Fruit fly (Drosophila melanogaster) whole organism, embryonic: ENCODE results near the gene CG14237.

ENCODE experiments used
- Atf-2 ChIP-seq: fragments of 200-800 bp; sonication (Bioruptor generic); optimal IDR thresholded peaks from 2 replicates; lab custom pipeline; 2016; ENCODE audit warnings: missing biosample characterization, missing genetic modification characterization
- Bdp1 ChIP-seq: fragments of 200-800 bp; sonication (Bioruptor generic); optimal IDR thresholded peaks from 3 replicates; lab custom pipeline; 2016; ENCODE audit warnings: missing biosample characterization, missing genetic modification characterization
- CG12744 ChIP-seq: fragments of 200-800 bp; sonication (Bioruptor generic); optimal IDR thresholded peaks from 2 replicates; lab custom pipeline; 2016; ENCODE audit warnings: missing biosample characterization, missing genetic modification characterization
- CG1647 ChIP-seq: fragments of 200-800 bp; sonication (Bioruptor generic); optimal IDR thresholded peaks from 3 replicates; lab custom pipeline; 2016; ENCODE audit warnings: missing biosample characterization, missing genetic modification characterization
- CG16863 ChIP-seq: fragments of 200-800 bp; sonication (Bioruptor generic); optimal IDR thresholded peaks from 3 replicates; lab custom pipeline; 2016; ENCODE audit warnings: missing biosample characterization, missing genetic modification characterization
- CG18619 ChIP-seq: fragments of 200-800 bp; sonication (Bioruptor generic); optimal IDR thresholded peaks from 3 replicates; lab custom pipeline; 2017; ENCODE audit warnings: missing biosample characterization, mild to moderate bottlenecking, missing genetic modification characterization
- CG30020 ChIP-seq: fragments of 200-800 bp; optimal IDR thresholded peaks from 2 replicates; lab custom pipeline; 2019; ENCODE audit warnings: missing biosample characterization, mild to moderate bottlenecking, missing genetic modification characterization, moderate library complexity
- CG31365 ChIP-seq: fragments of 200-800 bp; sonication (Bioruptor generic); optimal IDR thresholded peaks from 2 replicates; lab custom pipeline; 2018; ENCODE audit warnings: missing biosample characterization, mild to moderate bottlenecking, missing genetic modification characterization
- CG34376 ChIP-seq: fragments of 200-800 bp; sonication (Bioruptor generic); optimal IDR thresholded peaks from 2 replicates; lab custom pipeline; 2018; ENCODE audit warnings: missing biosample characterization, mild to moderate bottlenecking, missing genetic modification characterization
- CG4404 ChIP-seq: fragments of 200-800 bp; sonication (Bioruptor generic); IDR thresholded peaks from 2 replicates; pipeline ENCODE4 v1.3.6; 2022; ENCODE audit warnings: missing biosample characterization, missing genetic modification characterization
- CG6654 ChIP-seq: fragments of 200-800 bp; sonication (Bioruptor generic); optimal IDR thresholded peaks from 2 replicates; lab custom pipeline; 2017; ENCODE audit warnings: missing biosample characterization, mild to moderate bottlenecking, missing genetic modification characterization
- CG8944 ChIP-seq: fragments of 200-800 bp; sonication (Bioruptor generic); optimal IDR thresholded peaks from 3 replicates; lab custom pipeline; 2016; ENCODE audit warnings: missing biosample characterization, missing genetic modification characterization
- CG9609 ChIP-seq: fragments of 200-800 bp; sonication (Bioruptor generic); optimal IDR thresholded peaks from 3 replicates; lab custom pipeline; 2016; ENCODE audit warnings: missing biosample characterization, missing genetic modification characterization
- CTCF ChIP-seq: fragments of 200-800 bp; sonication (Bioruptor generic); optimal IDR thresholded peaks from 2 replicates; lab custom pipeline; 2017; ENCODE audit warnings: missing biosample characterization, mild to moderate bottlenecking, missing genetic modification characterization, moderate library complexity
- Dbx ChIP-seq: fragments of 200-800 bp; sonication (Bioruptor generic); IDR thresholded peaks from 3 replicates; pipeline ENCODE4 v1.3.6; 2022; ENCODE audit warnings: missing biosample characterization, missing genetic modification characterization
- Dfd ChIP-seq, 2 experiments: fragments of >200 bp; optimal IDR thresholded peaks; 2 replicates each; lab custom pipeline; 2017; ENCODE audit warnings: missing biosample characterization in 2 of 2, missing genetic modification characterization in 2 of 2
- Drgx ChIP-seq: fragments of 200-800 bp; sonication (Bioruptor generic); IDR thresholded peaks from 2 replicates; pipeline ENCODE4 v1.3.6; 2022; ENCODE audit warnings: missing biosample characterization, missing genetic modification characterization
- Ets65A ChIP-seq: fragments of 200-800 bp; sonication (Bioruptor generic); peaks from one replicate; lab custom pipeline; 2016; ENCODE audit warnings: missing biosample characterization, missing genetic modification characterization
- Fer1 ChIP-seq: fragments of 200-800 bp; sonication (Bioruptor generic); optimal IDR thresholded peaks from 2 replicates; lab custom pipeline; 2017; ENCODE audit warnings: missing biosample characterization, mild to moderate bottlenecking, missing genetic modification characterization
- H2.0 ChIP-seq: fragments of 200-800 bp; sonication (Bioruptor generic); IDR thresholded peaks from 2 replicates; pipeline ENCODE4 v1.3.6; 2022; ENCODE audit warnings: missing biosample characterization, missing genetic modification characterization
- Hand ChIP-seq: fragments of 200-800 bp; sonication (Bioruptor generic); optimal IDR thresholded peaks from 2 replicates; lab custom pipeline; 2017; ENCODE audit warnings: mild to moderate bottlenecking, missing biosample characterization, missing genetic modification reagents, missing genetic modification characterization
- Hr39 ChIP-seq: fragments of >200 bp; optimal IDR thresholded peaks from 2 replicates; lab custom pipeline; 2017
- Lhr ChIP-seq: fragments of 200-800 bp; sonication (Bioruptor generic); optimal IDR thresholded peaks from 3 replicates; lab custom pipeline; 2017; ENCODE audit warnings: mild to moderate bottlenecking, missing biosample characterization, missing genetic modification reagents, missing genetic modification characterization
- Lim3 ChIP-seq: fragments of 200-800 bp; sonication (Bioruptor generic); IDR thresholded peaks from 2 replicates; pipeline ENCODE4 v1.3.6; 2022; ENCODE audit warnings: missing biosample characterization, missing genetic modification characterization
- NFAT ChIP-seq: fragments of 200-800 bp; sonication (Bioruptor generic); IDR thresholded peaks from 2 replicates; pipeline ENCODE4 v1.3.6; 2022; ENCODE audit warnings: missing biosample characterization, missing genetic modification characterization
- Pdp1 ChIP-seq, 2 experiments: fragments of 200-800 bp; sonication (Bioruptor generic); optimal IDR thresholded peaks; 3 replicates each; lab custom pipeline; 2016; ENCODE audit warnings: missing biosample characterization in 2 of 2, missing genetic modification characterization in 2 of 2, mild to moderate bottlenecking in 1 of 2, moderate library complexity in 1 of 2
- Rfx ChIP-seq: fragments of 200-800 bp; sonication (Bioruptor generic); IDR thresholded peaks from 2 replicates; pipeline ENCODE4 v1.3.6; 2022; ENCODE audit warnings: missing biosample characterization, missing genetic modification characterization
- Taf1 ChIP-seq: fragments of 200-800 bp; sonication (Bioruptor generic); IDR thresholded peaks from 2 replicates; pipeline ENCODE4 v1.3.6; 2022; ENCODE audit warnings: missing biosample characterization, missing genetic modification characterization
- ato ChIP-seq: fragments of 200-800 bp; sonication (Bioruptor generic); IDR thresholded peaks from 2 replicates; pipeline ENCODE4 v1.3.6; 2022; ENCODE audit warnings: missing biosample characterization, missing genetic modification characterization; ENCODE audit not compliant: partially characterized antibody
- exex ChIP-seq: fragments of 200-800 bp; sonication (Bioruptor generic); optimal IDR thresholded peaks from 4 replicates; lab custom pipeline; 2018; ENCODE audit warnings: missing biosample characterization, mild to moderate bottlenecking, missing genetic modification characterization, moderate library complexity
- gcm2 ChIP-seq: fragments of 200-800 bp; sonication (Bioruptor generic); optimal IDR thresholded peaks from 2 replicates; lab custom pipeline; 2016; ENCODE audit warnings: missing biosample characterization, missing genetic modification characterization
- hbn ChIP-seq: fragments of 200-800 bp; sonication (Bioruptor generic); IDR thresholded peaks from 2 replicates; pipeline ENCODE4 v1.3.6; 2022; ENCODE audit warnings: missing biosample characterization, missing genetic modification characterization; ENCODE audit not compliant: partially characterized antibody
- row ChIP-seq: fragments of 200-800 bp; sonication (Bioruptor generic); IDR thresholded peaks from 3 replicates; pipeline ENCODE4 v1.3.6; 2022; ENCODE audit warnings: missing biosample characterization, missing genetic modification characterization
- sens-2 ChIP-seq: fragments of 200-800 bp; sonication (Bioruptor generic); IDR thresholded peaks from 2 replicates; pipeline ENCODE4 v1.3.6; 2022; ENCODE audit warnings: missing biosample characterization, missing genetic modification characterization
- vvl ChIP-seq: fragments of 200-800 bp; sonication (Bioruptor generic); IDR thresholded peaks from 2 replicates; pipeline ENCODE4 v1.3.6; 2022; ENCODE audit warnings: missing biosample characterization, missing genetic modification characterization
- z ChIP-seq: fragments of 200-800 bp; sonication (Bioruptor generic); IDR thresholded peaks from 3 replicates; pipeline ENCODE4 v1.3.6; 2022; ENCODE audit warnings: missing biosample characterization, missing genetic modification characterization

Gene CG14237

dm6 chr3R:26425005-26425404 lies 31.7 kb upstream of the CG14237 start, which contains the start of gene CG6503:
CG6503 (minus strand) TSS chr3R:26425105.
- no peak for TF ChIP-seq sens-2 (GFP tag; lab: Robert Waterston, UW)
- TF ChIP-seq Pdp1 (GFP tag; optimal IDR thresholded peaks at IDR 0.05; lab: Kevin White, UChicago): peak in 1 of 2 experiments; percentile 26
- no peak for TF ChIP-seq row (GFP tag; lab: Robert Waterston, UW)
- no peak for TF ChIP-seq Fer1
- TF ChIP-seq Bdp1 (GFP tag; lab: Kevin White, UChicago): no peak

- TF ChIP-seq Pdp1 (GFP tag; optimal IDR thresholded peaks at IDR 0.05; lab: Kevin White, UChicago) (peak in 1 of 2 experiments; percentile 6), CG34376 (peak; percentile 10), Ets65A (GFP tag; lab: Kevin White, UChicago) (peak; percentile 46), CG1647 (GFP tag; lab: Kevin White, UChicago) (no peak), vvl (GFP tag; lab: Robert Waterston, UW) (no peak), Dfd (GFP tag; optimal IDR thresholded peaks at IDR 0.05; lab: Kevin White, UChicago) (no peak), CG9609 (GFP tag; lab: Kevin White, UChicago) (no peak)
These were observed 31.0 kb upstream of the CG14237 start, which contains the start of gene CG34291 for dm6 chr3R:26425681-26426080. CG34291 (minus strand) TSS chr3R:26425781.

dm6 chr3R:26428220-26428619 lies 28.5 kb upstream of the CG14237 start:
- TF ChIP-seq CG16863 (GFP tag; lab: Kevin White, UChicago) (no peak), gcm2 (GFP tag; lab: Kevin White, UChicago) (no peak), CG6654 (GFP tag; lab: Kevin White, UChicago) (no peak), Drgx (peak; percentile 27; the same call in 1 of the 2 replicates)
- TF ChIP-seq, all 482 proteins: peak for 1

DNA sequence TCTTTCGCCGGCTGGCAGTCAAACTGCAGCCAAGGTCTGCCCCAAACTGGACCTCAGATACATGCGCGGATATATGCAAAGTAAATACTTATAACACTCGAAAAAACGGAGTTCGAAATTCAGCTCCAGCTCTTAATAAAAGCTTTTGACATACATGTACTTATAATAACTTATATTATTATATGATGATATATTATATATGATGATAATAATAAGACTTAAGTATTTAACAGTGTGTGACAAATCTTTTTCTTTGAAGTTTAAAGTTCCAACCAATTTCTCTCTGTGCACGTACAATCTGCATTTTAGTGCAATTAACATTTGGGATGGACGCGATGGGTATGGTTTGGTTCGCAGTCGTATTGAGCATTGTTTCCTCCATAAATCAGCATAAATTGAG lies 27.1 kb upstream of the CG14237 start:
- TF ChIP-seq Hand (GFP tag; lab: Kevin White, UChicago): no peak
- no peak for TF ChIP-seq CG30020 (tag; lab: Kevin White, UChicago)
- no peak for TF ChIP-seq exex (tag; lab: Kevin White, UChicago)
- TF ChIP-seq ato (GFP tag; lab: Robert Waterston, UW): no peak
- TF ChIP-seq CG18619: no peak
- TF ChIP-seq CG12744 (GFP tag; lab: Kevin White, UChicago): no peak
- no peak for TF ChIP-seq CG8944 (GFP tag; lab: Kevin White, UChicago)
- no peak for TF ChIP-seq H2.0 (GFP tag; lab: Robert Waterston, UW)
- no peak for TF ChIP-seq z
- TF ChIP-seq Lhr (GFP tag; lab: Kevin White, UChicago): no peak
- no peak for TF ChIP-seq Lim3
- no peak for TF ChIP-seq hbn
- no peak for TF ChIP-seq NFAT (GFP tag; lab: Robert Waterston, UW)
- TF ChIP-seq Rfx (GFP tag; lab: Robert Waterston, UW): no peak
- TF ChIP-seq Dbx (GFP tag; lab: Robert Waterston, UW): no peak
- no peak for TF ChIP-seq Atf-2 (GFP tag; lab: Kevin White, UChicago)

- no peak for TF ChIP-seq Taf1 (GFP tag; lab: Robert Waterston, UW)
- peak; percentile 83 for TF ChIP-seq CTCF
- TF ChIP-seq CG4404 (GFP tag; lab: Robert Waterston, UW): no peak
- no peak for TF ChIP-seq Hr39
- TF ChIP-seq CG31365 (tag; lab: Kevin White, UChicago): no peak
These were observed 24.2 kb upstream of the CG14237 start for dm6 chr3R:26432526-26432925.
